Fruit fly (Drosophila melanogaster): ENCODE measurements around the gene RabGGTb.

Gene RabGGTb

DNA sequence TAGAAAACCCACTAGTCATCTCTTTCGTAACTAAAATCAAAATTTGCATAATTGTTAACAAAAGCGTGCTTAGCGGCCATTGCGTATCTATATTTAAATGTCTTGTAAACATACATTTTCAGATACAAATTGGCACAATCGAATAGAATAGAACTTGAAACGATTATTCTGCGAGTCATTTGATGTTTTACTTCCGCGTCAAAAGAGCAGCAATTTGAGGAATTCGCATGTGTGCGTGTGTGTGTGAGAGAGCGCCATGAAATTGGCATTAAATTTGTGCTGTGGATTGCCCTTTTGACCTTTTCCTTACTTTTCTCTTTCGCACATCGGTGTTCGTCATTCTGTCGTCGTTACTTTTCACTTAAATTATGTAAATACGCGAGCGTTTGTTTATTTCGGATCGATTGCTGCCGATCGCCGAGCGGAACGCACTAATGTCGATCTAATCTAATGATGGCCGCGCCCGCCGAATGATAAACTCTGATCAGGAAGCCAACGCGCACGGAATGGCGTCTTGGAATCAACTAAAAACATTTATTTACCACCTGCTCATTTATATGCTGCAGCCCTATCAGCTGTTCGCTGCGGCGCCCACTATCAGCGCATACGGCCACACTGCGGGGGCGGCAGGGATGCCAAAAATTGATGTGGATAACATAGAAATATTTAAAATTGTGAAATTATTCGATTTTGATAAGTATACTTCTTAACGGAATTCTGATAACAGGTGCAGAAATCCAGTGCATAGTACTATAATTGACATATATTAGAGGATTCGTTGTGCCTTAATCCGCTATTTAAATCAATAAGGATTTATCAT, 6.0 kb downstream of the RabGGTb start:
- TF ChIP-seq bowl (GFP tag; IDR thresholded peaks at IDR 0.05) (0 out of 2 replicates have a peak, but pooled peaks have one; percentile 48), insv (GFP tag; optimal IDR thresholded peaks at IDR 0.05) (peak in 1 of 2 experiments; percentile 44), CG31365 (tag; optimal IDR thresholded peaks at IDR 0.05) (peak; percentile 44), CG2116 (GFP tag; optimal IDR thresholded peaks at IDR 0.05) (peak; percentile 31), Tbp (GFP tag; optimal IDR thresholded peaks at IDR 0.05) (no peak), sc (optimal IDR thresholded peaks at IDR 0.05) (no peak), sc (GFP tag; optimal IDR thresholded peaks at IDR 0.05) (peak; percentile 2), grn (GFP tag; optimal IDR thresholded peaks at IDR 0.05) (no peak), twi (tag; optimal IDR thresholded peaks at IDR 0.05) (peak; percentile 22), CG4707 (GFP tag; optimal IDR thresholded peaks at IDR 0.05) (no peak), Meics (GFP tag; optimal IDR thresholded peaks at IDR 0.05) (peak; percentile 53), CG7963 (GFP tag; IDR thresholded peaks at IDR 0.05; ENCODE audit: partially characterized antibody) (no peak), pum (GFP tag; optimal IDR thresholded peaks at IDR 0.05) (no peak), CG32767 (GFP tag; IDR thresholded peaks at IDR 0.05) (no peak), Sox102F (GFP tag; optimal IDR thresholded peaks at IDR 0.05) (peak; percentile 16), CG8765 (GFP tag; IDR thresholded peaks at IDR 0.05) (no peak), knrl (GFP tag; IDR thresholded peaks at IDR 0.05; ENCODE audit: partially characterized antibody) (no peak), CG10274 (GFP tag; optimal IDR thresholded peaks at IDR 0.05) (no peak), Dbx (GFP tag; IDR thresholded peaks at IDR 0.05) (peak; percentile 69), Side (GFP tag; optimal IDR thresholded peaks at IDR 0.05) (no peak), CG14050 (GFP tag; IDR thresholded peaks at IDR 0.05) (peak; percentile 22; the same call in 1 of the 3 replicates), Dip2 (GFP tag; IDR thresholded peaks at IDR 0.05) (no peak), Ada2b (GFP tag; IDR thresholded peaks at IDR 0.05) (no peak), CG9817 (tag; optimal IDR thresholded peaks at IDR 0.05) (peak; percentile 48), Dp (GFP tag; optimal IDR thresholded peaks at IDR 0.05) (peak; percentile 68), fd102C (GFP tag; optimal IDR thresholded peaks at IDR 0.05) (peak; percentile 15), Fer3 (tag; optimal IDR thresholded peaks at IDR 0.05) (peak; percentile 42), Hmr (GFP tag; optimal IDR thresholded peaks at IDR 0.05) (peak; percentile 58), zfh1 (GFP tag; IDR thresholded peaks at IDR 0.05) (peak; percentile 64; the same call in 2 of the 3 replicates), CG9437 (GFP tag; optimal IDR thresholded peaks at IDR 0.05) (no peak), run (tag; optimal IDR thresholded peaks at IDR 0.05) (peak; percentile 20), CG12769 (tag; optimal IDR thresholded peaks at IDR 0.05) (peak; percentile 75), jigr1 (GFP tag; IDR thresholded peaks at IDR 0.05) (no peak), trem (tag; optimal IDR thresholded peaks at IDR 0.05) (peak; percentile 34), shn (GFP tag; optimal IDR thresholded peaks at IDR 0.05) (peak; percentile 35), pros (GFP tag; optimal IDR thresholded peaks at IDR 0.05) (peak; percentile 21), Gsc (GFP tag; IDR thresholded peaks at IDR 0.05) (no peak), Myb (GFP tag; optimal IDR thresholded peaks at IDR 0.05) (peak; percentile 50), CG13894 (tag; optimal IDR thresholded peaks at IDR 0.05) (peak; percentile 84), HmgZ (tag; optimal IDR thresholded peaks at IDR 0.05) (peak; percentile 69), nau (GFP tag; optimal IDR thresholded peaks at IDR 0.05) (peak; percentile 43), HLH4C (GFP tag; IDR thresholded peaks at IDR 0.05; ENCODE audit: partially characterized antibody) (peak; percentile 44; the same call in 1 of the 3 replicates), mld (GFP tag; IDR thresholded peaks at IDR 0.05; ENCODE audit: partially characterized antibody) (peak; percentile 52; the same call in 1 of the 3 replicates), crp (GFP tag; optimal IDR thresholded peaks at IDR 0.05) (peak; percentile 91 to 99), CG33557 (GFP tag; optimal IDR thresholded peaks at IDR 0.05) (peak; percentile 19), Xrp1 (GFP tag; IDR thresholded peaks at IDR 0.05) (peak; percentile 41; the same call in 1 of the 2 replicates), so (GFP tag; IDR thresholded peaks at IDR 0.05) (no peak), Ptx1 (GFP tag; IDR thresholded peaks at IDR 0.05) (0 out of 2 replicates have a peak, but pooled peaks have one; percentile 11)

All from whole organism, embryonic.